Worm (Caenorhabditis elegans): ENCODE measurements around the gene rde-11.
A peak's percentile ranks its signal among the peaks of the same experiment; 100 is the strongest.

The rde-11 gene

DNA sequence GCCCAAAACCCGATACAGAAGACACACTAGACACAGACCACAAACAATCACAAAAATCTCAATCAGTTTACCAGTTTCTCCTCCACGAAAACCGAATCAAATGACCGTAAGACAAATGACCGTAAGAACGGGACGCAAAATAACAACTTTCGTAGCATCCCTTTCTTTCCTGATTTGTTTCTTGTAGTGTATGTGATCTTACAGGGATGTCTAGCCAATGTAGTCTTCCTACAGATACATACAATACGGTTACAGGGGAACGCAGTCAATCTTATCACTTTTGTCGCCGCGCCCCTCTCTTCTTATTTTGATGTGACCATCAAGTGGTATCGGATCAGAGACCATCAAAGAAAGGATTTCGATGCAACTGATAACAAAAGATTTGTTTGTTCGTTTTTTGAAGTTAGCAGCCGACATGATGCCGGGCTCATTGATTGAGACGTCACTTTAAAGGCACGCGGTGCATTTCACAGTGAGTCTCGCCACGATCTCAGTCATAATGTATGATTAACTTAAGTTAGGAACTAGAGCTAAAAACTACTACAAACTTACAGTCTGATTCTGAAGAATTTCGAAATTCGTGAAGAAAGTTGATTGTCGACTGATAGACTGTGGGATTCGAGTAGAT is 29.3 kb upstream of the rde-11 start (continued):
- TF ChIP-seq hlh-30 (tag; optimal IDR thresholded peaks at IDR 0.05; ENCODE audit: insufficient read depth), result peak; percentile 25
- TF ChIP-seq zip-11 (GFP tag; IDR thresholded peaks at IDR 0.05), result no peak
- TF ChIP-seq duxl-1 (tag; optimal IDR thresholded peaks at IDR 0.05; ENCODE audit: poor library complexity), result no peak
- no peak for TF ChIP-seq dmd-8 (GFP tag; IDR thresholded peaks at IDR 0.05)
- peak; percentile 100 for TF ChIP-seq nhr-28 (tag; optimal IDR thresholded peaks at IDR 0.05)
- 0 out of 2 replicates have a peak, but pooled peaks have one; percentile 9 for TF ChIP-seq dmd-6 (GFP tag; IDR thresholded peaks at IDR 0.05)
- no peak for TF ChIP-seq lin-29 (GFP tag; IDR thresholded peaks at IDR 0.05)
- no peak for TF ChIP-seq zag-1 (tag; optimal IDR thresholded peaks at IDR 0.05)
- no peak for TF ChIP-seq F10B5.3 (tag; optimal IDR thresholded peaks at IDR 0.05)
- TF ChIP-seq pha-4 (GFP tag; IDR thresholded peaks at IDR 0.05), result no peak
- no peak for TF ChIP-seq pha-4 (tag; optimal IDR thresholded peaks at IDR 0.05)

DNA sequence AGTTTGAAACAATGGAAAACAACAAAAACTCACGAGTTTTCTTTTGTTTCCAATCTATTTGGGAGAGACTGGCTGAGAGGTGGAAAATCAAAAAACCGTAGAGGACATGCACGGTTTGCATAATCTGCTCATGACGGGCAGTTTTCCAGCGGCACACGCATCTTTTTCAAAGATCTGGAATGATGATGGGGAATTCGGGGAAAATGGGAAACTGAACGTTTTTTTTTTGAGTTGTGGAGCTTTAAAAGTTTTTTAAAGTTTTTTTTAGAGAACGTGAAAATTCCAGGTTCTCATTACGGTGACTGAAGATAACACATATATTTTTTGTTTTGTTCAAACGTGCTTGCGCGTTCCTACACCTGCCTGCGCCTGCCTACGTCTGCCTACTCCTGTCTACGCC is 28.4 kb upstream of the rde-11 start, which contains the start of gene C39E9.7:
TSS of gene C39E9.7 (minus strand) at position 101 of the 400 bp plus-strand sequence.
- TF ChIP-seq ceh-20 (GFP tag; IDR thresholded peaks at IDR 0.05), result no peak
- TF ChIP-seq dpl-1 (GFP tag; optimal IDR thresholded peaks at IDR 0.05), result no peak
- TF ChIP-seq mes-2 (tag; optimal IDR thresholded peaks at IDR 0.05; ENCODE audit: poor library complexity, severe bottlenecking), result no peak
- TF ChIP-seq lir-3 (tag; optimal IDR thresholded peaks at IDR 0.05), result no peak
- no peak for TF ChIP-seq aly-2 (tag; optimal IDR thresholded peaks at IDR 0.05)
- TF ChIP-seq ZK546.5 (tag; optimal IDR thresholded peaks at IDR 0.05), result no peak
- no peak for TF ChIP-seq madf-9 (GFP tag; conservative IDR thresholded peaks at IDR 0.05)
- no peak for TF ChIP-seq ctbp-1 (GFP tag; IDR thresholded peaks at IDR 0.05)
- no peak for TF ChIP-seq nhr-42 (GFP tag; IDR thresholded peaks at IDR 0.05)
- no peak for TF ChIP-seq mep-1 (tag; optimal IDR thresholded peaks at IDR 0.05)
- TF ChIP-seq php-3 (GFP tag; IDR thresholded peaks at IDR 0.05), result no peak
- no peak for TF ChIP-seq tag-97 (GFP tag; IDR thresholded peaks at IDR 0.05)

DNA sequence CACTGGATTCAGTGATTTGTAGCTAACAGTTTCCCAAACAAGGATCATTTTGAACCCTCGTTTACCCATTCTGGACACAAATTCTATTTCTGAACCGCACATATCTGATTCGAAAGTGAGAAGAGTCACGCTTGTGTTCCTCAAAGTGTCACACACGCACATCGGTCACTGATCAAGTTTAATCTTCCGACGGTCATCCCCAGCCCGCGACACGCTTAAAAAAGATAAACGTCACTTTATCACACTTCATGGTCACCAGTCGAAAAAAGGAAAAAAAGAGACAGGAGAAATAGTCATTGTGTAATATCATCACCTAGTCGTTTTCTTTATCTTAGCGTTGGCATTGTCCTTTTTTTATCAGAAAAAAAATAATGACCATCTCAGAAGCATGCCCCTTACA is 27.3 kb upstream of the rde-11 start:
- no peak for TF ChIP-seq zip-11 (GFP tag; IDR thresholded peaks at IDR 0.05)
- peak; percentile 26 for TF ChIP-seq nhr-77 (tag; optimal IDR thresholded peaks at IDR 0.05)
- no peak for TF ChIP-seq zfp-2 (tag; optimal IDR thresholded peaks at IDR 0.05)
- TF ChIP-seq Y105C5A.15 (GFP tag; IDR thresholded peaks at IDR 0.05), result no peak
- no peak for TF ChIP-seq ceh-82 (tag; optimal IDR thresholded peaks at IDR 0.05)
- TF ChIP-seq lir-3 (tag; optimal IDR thresholded peaks at IDR 0.05), result no peak
- no peak for TF ChIP-seq lin-15B (tag; optimal IDR thresholded peaks at IDR 0.05)
- TF ChIP-seq nhr-10 (tag; optimal IDR thresholded peaks at IDR 0.05), result no peak
- TF ChIP-seq tag-97 (GFP tag; IDR thresholded peaks at IDR 0.05), result no peak
- no peak for TF ChIP-seq unc-39 (tag; optimal IDR thresholded peaks at IDR 0.05)
- no peak for TF ChIP-seq set-16 (GFP tag; IDR thresholded peaks at IDR 0.05)
- TF ChIP-seq nhr-28 (tag; optimal IDR thresholded peaks at IDR 0.05), result peak; percentile 96
- TF ChIP-seq unc-130 (GFP tag; optimal IDR thresholded peaks at IDR 0.05), result no peak
- TF ChIP-seq hlh-30 (tag; optimal IDR thresholded peaks at IDR 0.05; ENCODE audit: insufficient read depth), result peak; percentile 83
- TF ChIP-seq hlh-11 (tag; optimal IDR thresholded peaks at IDR 0.05), result peak; percentile 83
- TF ChIP-seq dpl-1 (GFP tag; optimal IDR thresholded peaks at IDR 0.05), result no peak
- no peak for TF ChIP-seq duxl-1 (tag; optimal IDR thresholded peaks at IDR 0.05; ENCODE audit: poor library complexity)
- TF ChIP-seq lim-7 (GFP tag; IDR thresholded peaks at IDR 0.05), result no peak
- TF ChIP-seq mxl-3 (GFP tag; optimal IDR thresholded peaks at IDR 0.05), result peak; percentile 70
- no peak for TF ChIP-seq spr-1 (tag; optimal IDR thresholded peaks at IDR 0.05)
- no peak for TF ChIP-seq dmd-9 (GFP tag; IDR thresholded peaks at IDR 0.05)
- no peak for TF ChIP-seq daf-12 (tag; optimal IDR thresholded peaks at IDR 0.05)
- TF ChIP-seq lin-39 (tag; optimal IDR thresholded peaks at IDR 0.05), result no peak
- TF ChIP-seq nhr-48 (tag; optimal IDR thresholded peaks at IDR 0.05), result peak; percentile 79
- TF ChIP-seq daf-19 (GFP tag; conservative IDR thresholded peaks at IDR 0.05), result no peak
- no peak for TF ChIP-seq ztf-7 (tag; optimal IDR thresholded peaks at IDR 0.05)
- TF ChIP-seq nhr-25 (tag; optimal IDR thresholded peaks at IDR 0.05; ENCODE audit: borderline replicate concordance, insufficient read depth), result peak; percentile 52
- no peak for TF ChIP-seq mes-2 (tag; optimal IDR thresholded peaks at IDR 0.05; ENCODE audit: poor library complexity, severe bottlenecking)
- no peak for TF ChIP-seq fos-1 (tag; optimal IDR thresholded peaks at IDR 0.05)
- no peak for TF ChIP-seq dmd-8 (GFP tag; IDR thresholded peaks at IDR 0.05)
- no peak for TF ChIP-seq sdz-12 (GFP tag; optimal IDR thresholded peaks at IDR 0.05)
- TF ChIP-seq mxl-2 (GFP tag; conservative IDR thresholded peaks at IDR 0.05), result no peak
- no peak for TF ChIP-seq spr-3 (GFP tag; optimal IDR thresholded peaks at IDR 0.05)
